Fruit fly (Drosophila melanogaster) whole organism, embryonic: ENCODE data around the gene CG10510.
A peak's percentile ranks its signal among the peaks of the same experiment; 100 is the strongest.

Source experiments
- ATbp ChIP-seq: fragments of 200-800 bp; sonication (Bioruptor generic); optimal IDR thresholded peaks from 2 replicates; lab custom pipeline; 2017; ENCODE audit warnings: missing biosample characterization, mild to moderate bottlenecking, missing genetic modification characterization, missing genetic modification reagents
- Asciz ChIP-seq: fragments of 200-800 bp; sonication (Bioruptor generic); optimal IDR thresholded peaks from 2 replicates; lab custom pipeline; 2017; ENCODE audit warnings: missing biosample characterization, mild to moderate bottlenecking, missing genetic modification characterization, missing genetic modification reagents
- Atf-2 ChIP-seq: fragments of 200-800 bp; sonication (Bioruptor generic); optimal IDR thresholded peaks from 2 replicates; lab custom pipeline; 2016; ENCODE audit warnings: missing biosample characterization, missing genetic modification characterization
- Bdp1 ChIP-seq: fragments of 200-800 bp; sonication (Bioruptor generic); optimal IDR thresholded peaks from 3 replicates; lab custom pipeline; 2016; ENCODE audit warnings: missing biosample characterization, missing genetic modification characterization
- BtbVII ChIP-seq: fragments of 200-800 bp; sonication (Bioruptor generic); optimal IDR thresholded peaks from 3 replicates; lab custom pipeline; 2017; ENCODE audit warnings: missing biosample characterization, mild to moderate bottlenecking, missing genetic modification characterization
- CG13296 ChIP-seq: fragments of 200-800 bp; sonication (Bioruptor generic); optimal IDR thresholded peaks from 3 replicates; lab custom pipeline; 2018; ENCODE audit warnings: missing biosample characterization, mild to moderate bottlenecking, missing genetic modification characterization
- CG14050 ChIP-seq: fragments of 200-800 bp; sonication (Bioruptor generic); IDR thresholded peaks from 3 replicates; pipeline ENCODE4 v1.3.6; 2022; ENCODE audit warnings: missing biosample characterization, missing genetic modification characterization
- CG14667 ChIP-seq: fragments of 200-800 bp; sonication (Bioruptor generic); IDR thresholded peaks from 2 replicates; pipeline ENCODE4 v1.3.6; 2022; ENCODE audit warnings: missing biosample characterization, missing genetic modification characterization
- CG15696 ChIP-seq: fragments of 200-800 bp; sonication (Bioruptor generic); optimal IDR thresholded peaks from 2 replicates; lab custom pipeline; 2019; ENCODE audit warnings: missing biosample characterization, mild to moderate bottlenecking, missing genetic modification characterization, moderate library complexity
- CG17359 ChIP-seq: fragments of 200-800 bp; sonication (Bioruptor generic); optimal IDR thresholded peaks from 3 replicates; lab custom pipeline; 2018; ENCODE audit warnings: missing biosample characterization, mild to moderate bottlenecking, missing genetic modification characterization, moderate library complexity
- CG2199 ChIP-seq: fragments of 200-800 bp; sonication (Bioruptor generic); IDR thresholded peaks from 3 replicates; pipeline ENCODE4 v1.3.6; 2022; ENCODE audit warnings: missing biosample characterization, missing genetic modification characterization
- CG2678 ChIP-seq: fragments of 200-800 bp; sonication (Bioruptor generic); optimal IDR thresholded peaks from 3 replicates; lab custom pipeline; 2019; ENCODE audit warnings: missing biosample characterization, mild to moderate bottlenecking, missing genetic modification characterization, moderate library complexity
- CG30403 ChIP-seq: fragments of 200-800 bp; sonication (Bioruptor generic); optimal IDR thresholded peaks from 3 replicates; lab custom pipeline; 2016; ENCODE audit warnings: missing biosample characterization, missing genetic modification characterization
- CG3163 ChIP-seq: fragments of 200-800 bp; sonication (Bioruptor generic); optimal IDR thresholded peaks from 3 replicates; lab custom pipeline; 2016; ENCODE audit warnings: missing biosample characterization, missing genetic modification characterization
- CG3281 ChIP-seq: fragments of 200-800 bp; sonication (Bioruptor generic); optimal IDR thresholded peaks from 3 replicates; lab custom pipeline; 2017; ENCODE audit warnings: missing biosample characterization, mild to moderate bottlenecking, missing genetic modification characterization
- CG42726 ChIP-seq: fragments of 200-800 bp; sonication (Bioruptor generic); IDR thresholded peaks from 2 replicates; pipeline ENCODE4 v1.3.6; 2022; ENCODE audit warnings: missing biosample characterization, missing genetic modification characterization; ENCODE audit not compliant: partially characterized antibody
- CG4617 ChIP-seq: fragments of 200-800 bp; sonication (Bioruptor generic); optimal IDR thresholded peaks from 3 replicates; lab custom pipeline; 2016; ENCODE audit warnings: missing biosample characterization, missing genetic modification characterization, borderline replicate concordance
- CG6654 ChIP-seq: fragments of 200-800 bp; sonication (Bioruptor generic); optimal IDR thresholded peaks from 2 replicates; lab custom pipeline; 2017; ENCODE audit warnings: missing biosample characterization, mild to moderate bottlenecking, missing genetic modification characterization
- CG6683 ChIP-seq: fragments of 200-800 bp; sonication (Bioruptor generic); optimal IDR thresholded peaks from 2 replicates; lab custom pipeline; 2017; ENCODE audit warnings: missing biosample characterization, mild to moderate bottlenecking, missing genetic modification characterization, missing genetic modification reagents
- CG9437 ChIP-seq: fragments of 200-800 bp; sonication (Bioruptor generic); optimal IDR thresholded peaks from 2 replicates; lab custom pipeline; 2018; ENCODE audit warnings: missing biosample characterization, mild to moderate bottlenecking, missing genetic modification characterization
- CG9797 ChIP-seq: fragments of 200-800 bp; sonication (Bioruptor generic); optimal IDR thresholded peaks from 3 replicates; lab custom pipeline; 2018; ENCODE audit warnings: missing biosample characterization, mild to moderate bottlenecking, missing genetic modification characterization
- Dad ChIP-seq: fragments of 200-800 bp; sonication (Bioruptor generic); optimal IDR thresholded peaks from 3 replicates; lab custom pipeline; 2016; ENCODE audit warnings: missing biosample characterization, missing genetic modification characterization
- Dip3 ChIP-seq: fragments of 200-800 bp; sonication (Bioruptor generic); optimal IDR thresholded peaks from 3 replicates; lab custom pipeline; 2016; ENCODE audit warnings: missing biosample characterization, missing genetic modification characterization
- Doc3 ChIP-seq: fragments of 200-800 bp; sonication (Bioruptor generic); IDR thresholded peaks from 3 replicates; pipeline ENCODE4 v1.3.6; 2022; ENCODE audit warnings: missing biosample characterization, missing genetic modification characterization; ENCODE audit not compliant: partially characterized antibody
- E2f1 ChIP-seq: fragments of 200-800 bp; sonication (Bioruptor generic); IDR thresholded peaks from 2 replicates; pipeline ENCODE4 v1.3.6; 2022; ENCODE audit warnings: missing biosample characterization, missing genetic modification characterization
- HHEX ChIP-seq: fragments of 200-800 bp; sonication (Bioruptor generic); optimal IDR thresholded peaks from 3 replicates; lab custom pipeline; 2017; ENCODE audit warnings: missing biosample characterization, mild to moderate bottlenecking, missing genetic modification characterization, missing genetic modification reagents
- Meics ChIP-seq: fragments of 200-800 bp; sonication (Bioruptor generic); optimal IDR thresholded peaks from 2 replicates; lab custom pipeline; 2017; ENCODE audit warnings: missing biosample characterization, mild to moderate bottlenecking, missing genetic modification characterization
- Neu2 ChIP-seq: fragments of 200-800 bp; sonication (Bioruptor generic); optimal IDR thresholded peaks from 3 replicates; lab custom pipeline; 2016; ENCODE audit warnings: missing biosample characterization, missing genetic modification characterization, borderline replicate concordance
- Nf-YB ChIP-seq: fragments of 200-800 bp; sonication (Bioruptor generic); optimal IDR thresholded peaks from 3 replicates; lab custom pipeline; 2019; ENCODE audit warnings: missing biosample characterization, mild to moderate bottlenecking, missing genetic modification characterization, moderate library complexity
- Rfx ChIP-seq: fragments of 200-800 bp; sonication (Bioruptor generic); IDR thresholded peaks from 2 replicates; pipeline ENCODE4 v1.3.6; 2022; ENCODE audit warnings: missing biosample characterization, missing genetic modification characterization
- Rx ChIP-seq: fragments of 200-800 bp; sonication (Bioruptor generic); IDR thresholded peaks from 2 replicates; pipeline ENCODE4 v1.3.6; 2022; ENCODE audit warnings: missing biosample characterization, missing genetic modification characterization
- bcd ChIP-seq: fragments of 200-800 bp; sonication (Bioruptor generic); optimal IDR thresholded peaks from 2 replicates; lab custom pipeline; 2017; ENCODE audit warnings: missing biosample characterization, mild to moderate bottlenecking, missing genetic modification characterization
- bowl ChIP-seq: fragments of 200-800 bp; sonication (Bioruptor generic); IDR thresholded peaks from 2 replicates; pipeline ENCODE4 v1.3.6; 2022; ENCODE audit warnings: missing biosample characterization, missing genetic modification characterization
- chinmo ChIP-seq: fragments of 200-800 bp; sonication (Bioruptor generic); IDR thresholded peaks from 4 replicates; pipeline ENCODE4 v1.3.6; 2022; ENCODE audit warnings: missing biosample characterization, missing genetic modification characterization; ENCODE audit not compliant: partially characterized antibody
- dan ChIP-seq: fragments of 200-800 bp; sonication (Bioruptor generic); IDR thresholded peaks from 2 replicates; pipeline ENCODE4 v1.3.6; 2022; ENCODE audit warnings: missing biosample characterization, missing genetic modification characterization
- esg ChIP-seq: fragments of 200-800 bp; sonication (Bioruptor generic); conservative IDR thresholded peaks from 2 replicates; pipeline ENCODE4 v1.3.6; 2022; ENCODE audit warnings: missing biosample characterization, missing genetic modification characterization
- gfzf ChIP-seq: fragments of 200-800 bp; sonication (Bioruptor generic); optimal IDR thresholded peaks from 2 replicates; lab custom pipeline; 2016; ENCODE audit warnings: missing biosample characterization, mild to moderate bottlenecking, missing genetic modification characterization, moderate library complexity
- gsb-n ChIP-seq: fragments of 200-800 bp; sonication (Bioruptor generic); optimal IDR thresholded peaks from 3 replicates; lab custom pipeline; 2018; ENCODE audit warnings: missing biosample characterization, mild to moderate bottlenecking, missing genetic modification characterization
- her ChIP-seq: fragments of 200-800 bp; sonication (Bioruptor generic); optimal IDR thresholded peaks from 2 replicates; lab custom pipeline; 2016; ENCODE audit warnings: missing biosample characterization, missing genetic modification characterization
- hkb ChIP-seq, 2 experiments: fragments of 200-800 bp in 1 of 2; fragments of >200 bp in 1 of 2; sonication (Bioruptor generic) in 1 of 2; IDR thresholded peaks in 1 of 2; optimal IDR thresholded peaks in 1 of 2; 2 replicates each; pipeline versions ENCODE4 v1.3.6 to Lab custom; 2017 to 2022; ENCODE audit warnings: missing biosample characterization in 1 of 2, missing genetic modification characterization in 1 of 2
- ind ChIP-seq: fragments of 200-800 bp; sonication (Bioruptor generic); optimal IDR thresholded peaks from 3 replicates; lab custom pipeline; 2016; ENCODE audit warnings: missing biosample characterization, missing genetic modification characterization
- kah ChIP-seq: fragments of 200-800 bp; sonication (Bioruptor generic); optimal IDR thresholded peaks from 2 replicates; lab custom pipeline; 2018; ENCODE audit warnings: missing biosample characterization, mild to moderate bottlenecking, missing genetic modification characterization
- klu ChIP-seq: fragments of 200-800 bp; sonication (Bioruptor generic); IDR thresholded peaks from 2 replicates; pipeline ENCODE4 v1.3.6; 2022; ENCODE audit warnings: missing biosample characterization, missing genetic modification characterization
- ranshi ChIP-seq: fragments of 200-800 bp; sonication (Bioruptor generic); IDR thresholded peaks from 2 replicates; pipeline ENCODE4 v1.3.6; 2022; ENCODE audit warnings: missing biosample characterization, missing genetic modification characterization
- salm ChIP-seq: fragments of 200-800 bp; sonication (Bioruptor generic); optimal IDR thresholded peaks from 2 replicates; lab custom pipeline; 2018; ENCODE audit warnings: missing biosample characterization, mild to moderate bottlenecking, missing genetic modification characterization
- slp2 ChIP-seq: fragments of 200-800 bp; sonication (Bioruptor generic); optimal IDR thresholded peaks from 2 replicates; lab custom pipeline; 2016; ENCODE audit warnings: missing biosample characterization, missing genetic modification characterization
- so ChIP-seq: fragments of 200-800 bp; sonication (Bioruptor generic); IDR thresholded peaks from 3 replicates; pipeline ENCODE4 v1.3.6; 2022; ENCODE audit warnings: missing biosample characterization, missing genetic modification characterization
- sqz ChIP-seq: fragments of 200-800 bp; sonication (Bioruptor generic); optimal IDR thresholded peaks from 3 replicates; lab custom pipeline; 2018; ENCODE audit warnings: missing biosample characterization, mild to moderate bottlenecking, missing genetic modification characterization
- tap ChIP-seq: fragments of 200-800 bp; optimal IDR thresholded peaks from 3 replicates; lab custom pipeline; 2019; ENCODE audit warnings: missing biosample characterization, mild to moderate bottlenecking, missing genetic modification characterization, moderate library complexity

CG10510 gene

DNA sequence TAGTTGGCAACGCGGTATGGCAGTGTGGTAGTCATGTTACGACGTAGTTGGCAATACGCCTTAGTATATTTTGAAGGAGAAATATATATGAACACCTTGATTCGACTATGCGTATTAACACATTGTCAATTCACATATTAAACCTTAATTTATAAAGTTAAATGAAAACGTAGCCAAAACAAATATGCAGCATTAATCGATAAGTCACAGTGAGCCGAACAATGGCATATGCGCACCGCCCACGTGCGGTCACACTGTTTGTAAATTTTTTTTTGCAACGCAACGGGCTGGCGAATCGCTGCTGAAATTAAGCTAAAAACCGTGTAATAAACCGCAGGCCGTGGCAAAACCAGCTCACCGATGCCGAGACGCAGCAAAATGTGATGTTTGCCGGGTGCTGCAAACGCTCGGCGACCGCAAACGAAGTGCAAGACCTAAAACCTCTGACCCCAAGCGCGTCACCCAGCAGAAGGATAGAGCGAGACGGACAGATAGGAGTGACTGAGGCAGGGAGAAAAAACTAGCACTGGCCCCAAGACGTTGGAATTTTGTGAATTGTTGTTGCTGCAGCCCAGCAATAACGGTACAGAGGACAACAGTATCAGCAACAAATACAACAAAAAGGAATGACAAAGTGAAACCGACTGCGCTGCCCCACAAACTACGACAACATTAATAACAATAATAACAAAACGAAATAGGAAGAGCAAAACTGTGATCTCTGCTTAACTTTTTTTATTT is 34.2 kb downstream of the CG10510 start (continued):
- TF ChIP-seq CG2678 (tag; lab: Kevin White, UChicago) = no peak
- TF ChIP-seq esg (GFP tag; lab: Robert Waterston, UW) = no peak
- TF ChIP-seq Dad (GFP tag; lab: Kevin White, UChicago) = no peak
- TF ChIP-seq Dip3 (GFP tag; lab: Kevin White, UChicago) = no peak
- TF ChIP-seq Bdp1 (GFP tag; lab: Kevin White, UChicago) = no peak
- no peak for TF ChIP-seq BtbVII (GFP tag; lab: Kevin White, UChicago)
- TF ChIP-seq tap (tag; lab: Kevin White, UChicago) = no peak
- TF ChIP-seq sqz = peak; percentile 85
- no peak for TF ChIP-seq Rx (GFP tag; lab: Robert Waterston, UW)
- TF ChIP-seq CG30403 (GFP tag; lab: Kevin White, UChicago) = no peak
- no peak for TF ChIP-seq her
- TF ChIP-seq gsb-n (tag; lab: Kevin White, UChicago) = no peak
- no peak for TF ChIP-seq E2f1
- no peak for TF ChIP-seq ranshi (GFP tag; lab: Robert Waterston, UW)
- TF ChIP-seq Rfx (GFP tag; lab: Robert Waterston, UW) = 0 out of 2 replicates have a peak, but pooled peaks have one; percentile 30
- 0 out of 3 replicates have a peak, but pooled peaks have one; percentile 20 for TF ChIP-seq Doc3 (GFP tag; lab: Robert Waterston, UW)
- TF ChIP-seq klu (GFP tag; lab: Robert Waterston, UW) = no peak
- TF ChIP-seq Meics (GFP tag; lab: Kevin White, UChicago) = no peak
- TF ChIP-seq salm (tag; lab: Kevin White, UChicago) = no peak
- no peak for TF ChIP-seq HHEX (GFP tag; lab: Kevin White, UChicago)
- no peak for TF ChIP-seq ind (GFP tag; lab: Kevin White, UChicago)
- no peak for TF ChIP-seq slp2
- no peak for TF ChIP-seq ATbp (GFP tag; lab: Kevin White, UChicago)
- TF ChIP-seq CG3281 (GFP tag; lab: Kevin White, UChicago) = no peak
- peak; percentile 70 for TF ChIP-seq hkb (optimal IDR thresholded peaks at IDR 0.05; lab: Kevin White, UChicago)
- no peak for TF ChIP-seq hkb (GFP tag; IDR thresholded peaks at IDR 0.05; lab: Robert Waterston, UW)
- no peak for TF ChIP-seq CG42726 (GFP tag; lab: Robert Waterston, UW)
- no peak for TF ChIP-seq CG3163 (GFP tag; lab: Kevin White, UChicago)
- peak; percentile 82 for TF ChIP-seq CG4617 (GFP tag; lab: Kevin White, UChicago)
- no peak for TF ChIP-seq bcd (GFP tag; lab: Kevin White, UChicago)
- peak; percentile 93 for TF ChIP-seq gfzf (GFP tag; lab: Kevin White, UChicago)
- no peak for TF ChIP-seq CG17359 (tag; lab: Kevin White, UChicago)
- no peak for TF ChIP-seq Atf-2 (GFP tag; lab: Kevin White, UChicago)
- no peak for TF ChIP-seq so (GFP tag; lab: Robert Waterston, UW)
- TF ChIP-seq dan = no peak
- TF ChIP-seq CG15696 (tag; lab: Kevin White, UChicago) = no peak
- TF ChIP-seq CG9437 (GFP tag; lab: Kevin White, UChicago) = no peak
- TF ChIP-seq chinmo (GFP tag; lab: Robert Waterston, UW) = no peak
- TF ChIP-seq kah (GFP tag; lab: Kevin White, UChicago) = no peak
- TF ChIP-seq CG9797 (GFP tag; lab: Kevin White, UChicago) = peak; percentile 97
- TF ChIP-seq Asciz (GFP tag; lab: Kevin White, UChicago) = no peak
- no peak for TF ChIP-seq CG13296 (GFP tag; lab: Kevin White, UChicago)
- no peak for TF ChIP-seq CG14050
- no peak for TF ChIP-seq Nf-YB
- TF ChIP-seq CG2199 (GFP tag; lab: Robert Waterston, UW) = no peak
- no peak for TF ChIP-seq bowl (GFP tag; lab: Robert Waterston, UW)
- no peak for TF ChIP-seq CG6654 (GFP tag; lab: Kevin White, UChicago)
- TF ChIP-seq CG6683 (GFP tag; lab: Kevin White, UChicago) = no peak
- TF ChIP-seq CG14667 (GFP tag; lab: Robert Waterston, UW) = no peak
- no peak for TF ChIP-seq Neu2 (GFP tag; lab: Kevin White, UChicago)
